Worm (Caenorhabditis elegans) whole organism, L4/young adult: Measurements from ENCODE around the gene srg-9.

Experiments
- W03F9.2 ChIP-seq: fragments of 150-350 bp; optimal IDR thresholded peaks from 2 replicates; lab custom pipeline; 2014; ENCODE audit warnings: missing biosample characterization, missing genetic modification characterization
- dao-5 ChIP-seq: sonication (generic microtip); optimal IDR thresholded peaks from 2 replicates; lab custom pipeline; 2016; ENCODE audit warnings: missing genotype, missing genetic modification characterization, moderate library complexity, missing compliant biosample characterization
- him-1 ChIP-seq: sonication (generic microtip); optimal IDR thresholded peaks from 2 replicates; lab custom pipeline; 2016; ENCODE audit warnings: missing genotype, missing genetic modification reagents, missing genetic modification characterization, missing compliant biosample characterization

ce11 chrIII:6254737-6255136, 1.8 kb downstream of the srg-9 start, which contains the start of gene srg-8:
- TF ChIP-seq W03F9.2 (tag; lab: Kevin White, UChicago) (no peak), him-1 (tag; lab: Kevin White, UChicago) (no peak), dao-5 (tag; lab: Kevin White, UChicago) (no peak)
